Worm (Caenorhabditis elegans) whole organism, L3 larva: ENCODE data around the gene wdr-54.

ENCODE experiments used
- R02D3.7 ChIP-seq: fragments of 150-350 bp; optimal IDR thresholded peaks from 2 replicates; lab custom pipeline; 2014; ENCODE audit warnings: missing biosample characterization, missing genetic modification characterization
- ceh-82 ChIP-seq: fragments of 150-350 bp; optimal IDR thresholded peaks from 2 replicates; lab custom pipeline; 2014; ENCODE audit warnings: missing biosample characterization, missing genetic modification characterization
- ceh-9 ChIP-seq: sonication (generic microtip); optimal IDR thresholded peaks from 2 replicates; lab custom pipeline; 2018; ENCODE audit warnings: missing biosample characterization, missing genetic modification characterization
- elt-1 ChIP-seq: fragments of 150-350 bp; optimal IDR thresholded peaks from 2 replicates; lab custom pipeline; 2014; ENCODE audit warnings: missing biosample characterization, missing genetic modification characterization
- elt-3 ChIP-seq, 3 experiments: fragments of 150-350 bp in 1 of 3; sonication (generic microtip) in 2 of 3; optimal IDR thresholded peaks; 2 replicates in 2 of 3; 4 replicates in 1 of 3; lab custom pipeline; 2014 to 2017; ENCODE audit warnings: missing biosample characterization in 3 of 3, missing genetic modification characterization in 3 of 3
- fkh-10 ChIP-seq: sonication (generic microtip); optimal IDR thresholded peaks from 2 replicates; lab custom pipeline; 2017; ENCODE audit warnings: missing biosample characterization, missing genetic modification reagents, missing genetic modification characterization
- lin-39 ChIP-seq: fragments of 150-350 bp; optimal IDR thresholded peaks from 2 replicates; lab custom pipeline; 2018; ENCODE audit warnings: missing biosample characterization, missing genetic modification reagents, missing genetic modification characterization
- nfya-1 ChIP-seq: sonication (generic microtip); optimal IDR thresholded peaks from 2 replicates; lab custom pipeline; 2017; ENCODE audit warnings: missing genetic modification characterization, mild to moderate bottlenecking, missing compliant biosample characterization, antibody characterized with exemption, moderate library complexity; ENCODE audit not compliant: insufficient read depth
- nhr-11 ChIP-seq: fragments of 150-350 bp; optimal IDR thresholded peaks from 2 replicates; lab custom pipeline; 2014; ENCODE audit warnings: missing biosample characterization, missing genetic modification characterization
- nhr-237 ChIP-seq: fragments of 150-350 bp; optimal IDR thresholded peaks from 2 replicates; lab custom pipeline; 2014; ENCODE audit warnings: missing biosample characterization, missing genetic modification characterization
- nhr-28 ChIP-seq: fragments of 150-350 bp; optimal IDR thresholded peaks from 2 replicates; lab custom pipeline; 2014; ENCODE audit warnings: missing biosample characterization, missing genetic modification characterization
- nhr-67 ChIP-seq: fragments of 150-350 bp; optimal IDR thresholded peaks from 2 replicates; lab custom pipeline; 2014; ENCODE audit warnings: missing biosample characterization, missing genetic modification characterization
- skn-1 ChIP-seq: fragments of 150-350 bp; optimal IDR thresholded peaks from 2 replicates; lab custom pipeline; 2014; ENCODE audit warnings: missing biosample characterization, missing genetic modification characterization
- ztf-11 ChIP-seq: fragments of 150-350 bp; optimal IDR thresholded peaks from 2 replicates; lab custom pipeline; 2014; ENCODE audit warnings: missing biosample characterization, missing genetic modification characterization

DNA sequence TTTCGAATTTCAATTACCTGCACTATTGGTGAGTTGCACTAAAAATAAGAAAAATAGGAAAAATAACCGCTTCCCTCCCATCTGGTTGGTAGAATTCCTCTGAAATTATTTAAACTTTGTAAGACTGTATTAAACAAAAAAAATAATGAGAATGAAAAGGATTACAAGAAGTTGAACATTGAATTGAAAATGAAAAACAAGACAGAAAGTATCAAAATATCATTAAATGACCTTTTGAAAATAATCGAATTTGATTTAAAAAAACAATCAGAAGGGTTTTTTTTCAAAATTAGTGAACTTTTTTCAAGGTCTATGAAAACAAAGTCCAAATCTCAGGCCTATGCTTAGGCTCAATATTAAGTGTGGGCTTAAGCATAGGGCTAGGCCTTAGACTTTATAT lies 22.7 kb downstream of the wdr-54 start, which contains the start of gene igcm-1:
- TF ChIP-seq nhr-28 (tag; lab: Kevin White, UChicago) = no peak
- TF ChIP-seq R02D3.7 (tag; lab: Kevin White, UChicago) = no peak
- no peak for TF ChIP-seq nhr-67 (tag; lab: Kevin White, UChicago)
- TF ChIP-seq nfya-1 (tag; lab: Kevin White, UChicago) = no peak
- no peak for TF ChIP-seq nhr-237 (tag; lab: Kevin White, UChicago)
- no peak for TF ChIP-seq elt-1
- no peak for TF ChIP-seq ceh-9
- TF ChIP-seq skn-1 (tag; lab: Kevin White, UChicago) = no peak
- no peak for TF ChIP-seq nhr-11 (tag; lab: Kevin White, UChicago)
- TF ChIP-seq ztf-11 = no peak
- no peak for TF ChIP-seq fkh-10 (GFP tag; lab: Kevin White, UChicago)
- no peak for TF ChIP-seq lin-39 (tag; lab: Kevin White, UChicago)
- no peak for TF ChIP-seq ceh-82 (tag; lab: Kevin White, UChicago)
- TF ChIP-seq elt-3 (tag; optimal IDR thresholded peaks at IDR 0.05; lab: Kevin White, UChicago) = no peak
